Fruit fly (Drosophila melanogaster) S2 (cell line): ENCODE results near the gene Hel89B.
A peak's percentile ranks its signal among the peaks of the same experiment; 100 is the strongest.

Experiments
- CG8478 ChIP-seq: fragments of >200 bp; optimal IDR thresholded peaks from 2 replicates; lab custom pipeline; 2018
- CTCF ChIP-seq, 2 experiments: fragments of >200 bp; optimal IDR thresholded peaks; 2 replicates each; lab custom pipeline; 2018

Gene Hel89B

dm6 chr3R:15972298-15972978 lies 660 bp upstream of the Hel89B start, which contains the start of gene mor:
TSS of gene mor (minus strand) at chr3R:15972913.
- peak in 1 of 2 experiments; percentile 13 for TF ChIP-seq CTCF (optimal IDR thresholded peaks at IDR 0.05; lab: Kevin White, UChicago)
- TF ChIP-seq CG8478 (lab: Kevin White, UChicago): no peak

- no peak for TF ChIP-seq CG8478 (lab: Kevin White, UChicago)
- peak in 1 of 2 experiments; percentile 33 for TF ChIP-seq CTCF (optimal IDR thresholded peaks at IDR 0.05; lab: Kevin White, UChicago)
These were observed 434 bp downstream of the Hel89B start for dm6 chr3R:15973488-15973975.

- no peak for TF ChIP-seq CG8478 (lab: Kevin White, UChicago)
- no peak for TF ChIP-seq CTCF (optimal IDR thresholded peaks at IDR 0.05; lab: Kevin White, UChicago)
These were observed 1.1 kb downstream of the Hel89B start for dm6 chr3R:15974235-15974634.

dm6 chr3R:15975170-15975569 lies 2.1 kb downstream of the Hel89B start:
- TF ChIP-seq CG8478 (lab: Kevin White, UChicago) (no peak), CTCF (optimal IDR thresholded peaks at IDR 0.05; lab: Kevin White, UChicago) (no peak)

- TF ChIP-seq CTCF (optimal IDR thresholded peaks at IDR 0.05; lab: Kevin White, UChicago): no peak
- TF ChIP-seq CG8478 (lab: Kevin White, UChicago): no peak
These were observed 10.6 kb downstream of the Hel89B start for dm6 chr3R:15983541-15984229.

- TF ChIP-seq CG8478 (lab: Kevin White, UChicago) (no peak), CTCF (optimal IDR thresholded peaks at IDR 0.05; lab: Kevin White, UChicago) (no peak)
These were observed 11.5 kb downstream of the Hel89B start for dm6 chr3R:15984483-15985118.

- no peak for TF ChIP-seq CG8478 (lab: Kevin White, UChicago)
- no peak for TF ChIP-seq CTCF (optimal IDR thresholded peaks at IDR 0.05; lab: Kevin White, UChicago)
These were observed 12.7 kb downstream of the Hel89B start, which contains the start of gene srp for dm6 chr3R:15985762-15986214. TSS of gene srp (plus strand) at chr3R:15986152.

- no peak for TF ChIP-seq CTCF (optimal IDR thresholded peaks at IDR 0.05; lab: Kevin White, UChicago)
- no peak for TF ChIP-seq CG8478 (lab: Kevin White, UChicago)
These were observed 14.1 kb downstream of the Hel89B start for dm6 chr3R:15987064-15987649.

dm6 chr3R:15988353-15988752 lies 15.3 kb downstream of the Hel89B start:
- TF ChIP-seq CTCF (optimal IDR thresholded peaks at IDR 0.05; lab: Kevin White, UChicago) (no peak), CG8478 (lab: Kevin White, UChicago) (no peak)

dm6 chr3R:15989217-15989921 lies 16.3 kb downstream of the Hel89B start:
- TF ChIP-seq CG8478 (lab: Kevin White, UChicago) (no peak), CTCF (optimal IDR thresholded peaks at IDR 0.05; lab: Kevin White, UChicago) (no peak)

- no peak for TF ChIP-seq CTCF (optimal IDR thresholded peaks at IDR 0.05; lab: Kevin White, UChicago)
- TF ChIP-seq CG8478 (lab: Kevin White, UChicago): no peak
These were observed 18.5 kb downstream of the Hel89B start for dm6 chr3R:15991593-15991992.

- no peak for TF ChIP-seq CTCF (optimal IDR thresholded peaks at IDR 0.05; lab: Kevin White, UChicago)
These were observed 20.2 kb downstream of the Hel89B start for dm6 chr3R:15993139-15993804.

dm6 chr3R:15993815-15994572 lies 20.9 kb downstream of the Hel89B start:
- TF ChIP-seq CTCF (optimal IDR thresholded peaks at IDR 0.05; lab: Kevin White, UChicago): no peak
- TF ChIP-seq CG8478 (lab: Kevin White, UChicago): no peak
